Worm (Caenorhabditis elegans) whole organism, early embryonic: ENCODE measurements around the gene F48G7.4.

Experiments used
- ama-1 ChIP-seq: fragments of 150-350 bp; optimal IDR thresholded peaks from 2 replicates; lab custom pipeline; 2014
- hmbx-1 ChIP-seq: sonication (generic microtip); optimal IDR thresholded peaks from 2 replicates; lab custom pipeline; 2016; ENCODE audit warnings: mild to moderate bottlenecking, missing genetic modification characterization, missing compliant biosample characterization
- hmg-4 ChIP-seq: fragments of 200-800 bp; sonication (Bioruptor generic); optimal IDR thresholded peaks from 2 replicates; lab custom pipeline; 2018; ENCODE audit warnings: mild to moderate bottlenecking, missing genetic modification characterization, missing compliant biosample characterization
- hnd-1 ChIP-seq: sonication (generic microtip); optimal IDR thresholded peaks from 2 replicates; lab custom pipeline; 2016; ENCODE audit warnings: missing genetic modification characterization, missing compliant biosample characterization
- sea-1 ChIP-seq: fragments of 200-800 bp; sonication (Bioruptor generic); conservative IDR thresholded peaks from 2 replicates; pipeline ENCODE4 v1.3.6; 2022; ENCODE audit warnings: missing genetic modification characterization, missing compliant biosample characterization
- tbx-11 ChIP-seq: fragments of 200-800 bp; sonication (Bioruptor generic); IDR thresholded peaks from 2 replicates; pipeline ENCODE4 v1.3.6; 2022; ENCODE audit warnings: missing genetic modification characterization, missing compliant biosample characterization
- tra-4 ChIP-seq: sonication (generic microtip); optimal IDR thresholded peaks from 2 replicates; lab custom pipeline; 2017; ENCODE audit warnings: missing genetic modification characterization, missing compliant biosample characterization

DNA sequence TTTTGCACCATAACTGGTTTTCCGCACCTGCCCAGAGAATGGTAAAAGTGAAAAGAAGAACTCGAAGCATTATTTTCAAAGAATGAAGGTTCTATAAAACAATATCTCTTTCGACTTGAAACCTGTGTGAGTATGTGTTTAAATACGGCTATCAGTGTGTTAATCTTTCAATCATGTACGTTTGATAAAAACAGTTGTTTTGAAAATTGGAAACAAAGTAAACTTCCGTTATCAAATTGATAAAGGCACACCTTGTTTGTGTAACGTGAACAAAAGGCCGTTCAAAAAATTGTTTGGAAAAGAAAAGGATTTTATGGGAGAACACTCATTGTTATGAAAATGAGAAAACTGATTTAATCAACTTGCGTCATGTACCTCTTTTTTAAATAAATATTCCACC lies 7.1 kb downstream of the F48G7.4 start, which contains the start of gene F48G7.7:
- TF ChIP-seq tra-4 (tag; lab: Kevin White, UChicago) (no peak), tbx-11 (GFP tag; lab: Robert Waterston, UW) (no peak), ama-1 (lab: Kevin White, UChicago) (no peak), hnd-1 (tag; lab: Kevin White, UChicago) (no peak), hmbx-1 (tag; lab: Kevin White, UChicago) (no peak), hmg-4 (GFP tag; lab: Kevin White, UChicago) (no peak), sea-1 (no peak)
